Worm (Caenorhabditis elegans) whole organism, young adult: ENCODE data around the gene bath-39.

Source experiments
- ama-1 ChIP-seq, 3 experiments: fragments of 150-350 bp in 1 of 3; sonication (generic microtip) in 2 of 3; optimal IDR thresholded peaks; 2 replicates each; lab custom pipeline; 2014 to 2018; ENCODE audit warnings: missing biosample characterization in 2 of 3, missing genetic modification characterization in 2 of 3, missing genetic modification reagents in 2 of 3
- ceh-58 ChIP-seq: fragments of 200-800 bp; sonication (Bioruptor generic); IDR thresholded peaks from 2 replicates; pipeline ENCODE4 v1.3.6; 2022; ENCODE audit warnings: missing genetic modification characterization, missing compliant biosample characterization
- dpl-1 ChIP-seq: fragments of 150-350 bp; optimal IDR thresholded peaks from 2 replicates; lab custom pipeline; 2014; ENCODE audit warnings: missing biosample characterization, missing genetic modification reagents, missing genetic modification characterization

ce11 chrV:13417513-13417912, 41.7 kb upstream of the bath-39 start, which contains the start of gene F53F1.6:
- TF ChIP-seq ama-1 (optimal IDR thresholded peaks at IDR 0.05; lab: Kevin White, UChicago) (no peak), ama-1 (GFP tag; optimal IDR thresholded peaks at IDR 0.05; lab: Kevin White, UChicago) (no peak), ceh-58 (no peak), dpl-1 (GFP tag; lab: Kevin White, UChicago) (no peak)
